Worm (Caenorhabditis elegans) whole organism, L4 larva: ENCODE measurements around the gene fbxa-48.
A peak's percentile ranks its signal among the peaks of the same experiment; 100 is the strongest.

Experiments used
- D1046.2 ChIP-seq: fragments of 200-800 bp; sonication (Bioruptor generic); IDR thresholded peaks from 2 replicates; pipeline ENCODE4 v1.3.6; 2022; ENCODE audit warnings: missing genetic modification characterization, missing compliant biosample characterization
- F26F4.8 ChIP-seq: fragments of 200-800 bp; sonication (Bioruptor generic); conservative IDR thresholded peaks from 2 replicates; pipeline ENCODE4 v1.3.6; 2022; ENCODE audit warnings: missing genetic modification characterization, missing compliant biosample characterization
- F37D6.2 ChIP-seq: sonication (generic microtip); optimal IDR thresholded peaks from 2 replicates; lab custom pipeline; 2016; ENCODE audit warnings: mild to moderate bottlenecking, missing genetic modification characterization, missing compliant biosample characterization
- Y5F2A.4 ChIP-seq: fragments of 200-800 bp; sonication (Bioruptor generic); optimal IDR thresholded peaks from 2 replicates; lab custom pipeline; 2018; ENCODE audit warnings: mild to moderate bottlenecking, missing genetic modification characterization, missing compliant biosample characterization
- ZK337.2 ChIP-seq: fragments of 200-800 bp; sonication (Bioruptor generic); IDR thresholded peaks from 2 replicates; pipeline ENCODE4 v1.3.6; 2022; ENCODE audit warnings: missing genetic modification reagents, missing genetic modification characterization, missing compliant biosample characterization
- aly-2 ChIP-seq: sonication (generic microtip); optimal IDR thresholded peaks from 2 replicates; lab custom pipeline; 2018; ENCODE audit warnings: missing biosample characterization, missing genetic modification characterization
- arid-1 ChIP-seq: fragments of 200-800 bp; sonication (Bioruptor generic); conservative IDR thresholded peaks from 2 replicates; pipeline ENCODE4 v1.3.6; 2022; ENCODE audit warnings: missing genetic modification reagents, missing genetic modification characterization, missing compliant biosample characterization
- attf-4 ChIP-seq: sonication (generic microtip); optimal IDR thresholded peaks from 3 replicates; lab custom pipeline; 2017; ENCODE audit warnings: missing biosample characterization, missing genetic modification characterization
- ceh-20 ChIP-seq: fragments of 200-800 bp; sonication (Bioruptor generic); IDR thresholded peaks from 2 replicates; pipeline ENCODE4 v1.3.6; 2022; ENCODE audit warnings: missing genetic modification reagents, missing genetic modification characterization, missing compliant biosample characterization
- ceh-32 ChIP-seq: sonication (generic microtip); optimal IDR thresholded peaks from 2 replicates; lab custom pipeline; 2016; ENCODE audit warnings: mild to moderate bottlenecking, missing genetic modification characterization, missing compliant biosample characterization; ENCODE audit not compliant: poor library complexity
- ceh-62 ChIP-seq: sonication (generic microtip); optimal IDR thresholded peaks from 2 replicates; lab custom pipeline; 2017; ENCODE audit warnings: missing biosample characterization, missing genetic modification characterization
- ces-1 ChIP-seq: fragments of 150-350 bp; sonication (generic microtip); optimal IDR thresholded peaks from 4 replicates; lab custom pipeline; 2014; ENCODE audit warnings: missing biosample characterization, missing genetic modification reagents, missing genetic modification characterization
- cey-2 ChIP-seq: sonication (generic microtip); optimal IDR thresholded peaks from 3 replicates; lab custom pipeline; 2017; ENCODE audit warnings: missing genetic modification characterization, mild to moderate bottlenecking, missing compliant biosample characterization, antibody characterized with exemption, borderline replicate concordance; ENCODE audit not compliant: insufficient read depth
- daf-12 ChIP-seq: fragments of 150-350 bp; optimal IDR thresholded peaks from 2 replicates; lab custom pipeline; 2014; ENCODE audit warnings: missing biosample characterization, missing genetic modification reagents, missing genetic modification characterization
- daf-19 ChIP-seq: fragments of 200-800 bp; sonication (Bioruptor generic); conservative IDR thresholded peaks from 2 replicates; pipeline ENCODE4 v1.3.6; 2022; ENCODE audit warnings: missing genetic modification characterization, missing compliant biosample characterization
- daf-8 ChIP-seq: fragments of 200-800 bp; sonication (Bioruptor generic); IDR thresholded peaks from 2 replicates; pipeline ENCODE4 v1.3.6; 2022; ENCODE audit warnings: missing genetic modification characterization, missing compliant biosample characterization
- dpl-1 ChIP-seq: fragments of 150-350 bp; optimal IDR thresholded peaks from 2 replicates; lab custom pipeline; 2014; ENCODE audit warnings: missing biosample characterization, missing genetic modification reagents, missing genetic modification characterization
- egl-27 ChIP-seq: sonication (generic microtip); optimal IDR thresholded peaks from 3 replicates; lab custom pipeline; 2017; ENCODE audit warnings: missing biosample characterization, missing genetic modification reagents, missing genetic modification characterization
- fkh-10 ChIP-seq: fragments of 150-350 bp; optimal IDR thresholded peaks from 2 replicates; lab custom pipeline; 2014; ENCODE audit warnings: missing biosample characterization, missing genetic modification reagents, missing genetic modification characterization
- gei-8 ChIP-seq: fragments of 200-800 bp; sonication (Bioruptor generic); optimal IDR thresholded peaks from 2 replicates; lab custom pipeline; 2018; ENCODE audit warnings: mild to moderate bottlenecking, missing genetic modification characterization, missing compliant biosample characterization
- hif-1 ChIP-seq, 2 experiments: sonication (generic microtip); optimal IDR thresholded peaks; 2 replicates each; lab custom pipeline; 2016 to 2017; ENCODE audit warnings: missing compliant biosample characterization in 2 of 2, missing genetic modification characterization in 2 of 2, missing genetic modification reagents in 2 of 2, missing genotype in 2 of 2, mild to moderate bottlenecking in 1 of 2
- hlh-11 ChIP-seq: fragments of 200-800 bp; sonication (Bioruptor generic); optimal IDR thresholded peaks from 2 replicates; lab custom pipeline; 2018; ENCODE audit warnings: mild to moderate bottlenecking, missing genetic modification characterization, missing compliant biosample characterization
- hlh-30 ChIP-seq: sonication (generic microtip); optimal IDR thresholded peaks from 2 replicates; lab custom pipeline; 2017; ENCODE audit warnings: antibody characterized with exemption, mild to moderate bottlenecking, missing genetic modification characterization, missing compliant biosample characterization; ENCODE audit not compliant: insufficient read depth
- hmg-1.1 ChIP-seq: fragments of 200-800 bp; sonication (Bioruptor generic); IDR thresholded peaks from 2 replicates; pipeline ENCODE4 v1.3.6; 2022; ENCODE audit warnings: missing genetic modification reagents, missing genetic modification characterization, missing compliant biosample characterization
- lim-7 ChIP-seq: fragments of 200-800 bp; sonication (Bioruptor generic); IDR thresholded peaks from 2 replicates; pipeline ENCODE4 v1.3.6; 2022; ENCODE audit warnings: missing genetic modification characterization, missing compliant biosample characterization
- lin-38 ChIP-seq: fragments of 200-800 bp; sonication (Bioruptor generic); IDR thresholded peaks from 2 replicates; pipeline ENCODE4 v1.3.6; 2022; ENCODE audit warnings: missing genetic modification reagents, missing genetic modification characterization, missing compliant biosample characterization
- lsy-2 ChIP-seq, 2 experiments: fragments of 150-350 bp in 1 of 2; sonication (generic microtip) in 1 of 2; optimal IDR thresholded peaks; 2 replicates each; lab custom pipeline; 2014 to 2017; ENCODE audit warnings: missing biosample characterization in 2 of 2, missing genetic modification characterization in 2 of 2
- madf-9 ChIP-seq: fragments of 200-800 bp; sonication (Bioruptor generic); conservative IDR thresholded peaks from 2 replicates; pipeline ENCODE4 v1.3.6; 2022; ENCODE audit warnings: missing genetic modification reagents, missing genetic modification characterization, missing compliant biosample characterization
- mdl-1 ChIP-seq, 2 experiments: fragments of 150-350 bp in 1 of 2; sonication (generic microtip) in 1 of 2; optimal IDR thresholded peaks; 2 replicates each; lab custom pipeline; 2014 to 2017; ENCODE audit warnings: missing biosample characterization in 2 of 2, missing genetic modification characterization in 2 of 2
- mdt-29 ChIP-seq: fragments of 200-800 bp; sonication (Bioruptor generic); IDR thresholded peaks from 2 replicates; pipeline ENCODE4 v1.3.6; 2022; ENCODE audit warnings: missing genetic modification reagents, missing genetic modification characterization, missing compliant biosample characterization
- mep-1 ChIP-seq: fragments of 150-350 bp; sonication (generic microtip); optimal IDR thresholded peaks from 3 replicates; lab custom pipeline; 2014; ENCODE audit warnings: missing biosample characterization, missing genetic modification characterization
- mxl-2 ChIP-seq: fragments of 200-800 bp; sonication (Bioruptor generic); conservative IDR thresholded peaks from 2 replicates; pipeline ENCODE4 v1.3.6; 2022; ENCODE audit warnings: missing genetic modification reagents, missing genetic modification characterization, missing compliant biosample characterization
- mxl-3 ChIP-seq: fragments of 200-800 bp; sonication (Bioruptor generic); optimal IDR thresholded peaks from 2 replicates; lab custom pipeline; 2018; ENCODE audit warnings: mild to moderate bottlenecking, missing genetic modification characterization, missing compliant biosample characterization
- nhr-11 ChIP-seq: fragments of 150-350 bp; optimal IDR thresholded peaks from 2 replicates; lab custom pipeline; 2014; ENCODE audit warnings: missing biosample characterization, missing genetic modification characterization
- nhr-111 ChIP-seq: fragments of 200-800 bp; sonication (Bioruptor generic); optimal IDR thresholded peaks from 2 replicates; lab custom pipeline; 2018; ENCODE audit warnings: mild to moderate bottlenecking, missing genetic modification characterization, missing compliant biosample characterization
- nhr-41 ChIP-seq: fragments of 200-800 bp; sonication (Bioruptor generic); IDR thresholded peaks from 2 replicates; pipeline ENCODE4 v1.3.6; 2022; ENCODE audit warnings: missing genetic modification reagents, missing genetic modification characterization, missing compliant biosample characterization
- nhr-48 ChIP-seq: sonication (generic microtip); optimal IDR thresholded peaks from 2 replicates; lab custom pipeline; 2016; ENCODE audit warnings: mild to moderate bottlenecking, missing genetic modification characterization, missing compliant biosample characterization
- nhr-76 ChIP-seq: fragments of 150-350 bp; optimal IDR thresholded peaks from 2 replicates; lab custom pipeline; 2014; ENCODE audit warnings: missing biosample characterization, missing genetic modification characterization
- pha-4 ChIP-seq, 2 experiments: fragments of 150-350 bp in 1 of 2; fragments of 200-800 bp in 1 of 2; sonication (Bioruptor generic) in 1 of 2; IDR thresholded peaks in 1 of 2; optimal IDR thresholded peaks in 1 of 2; 2 replicates each; pipeline versions ENCODE4 v1.3.6 to Lab custom; 2014 to 2022; ENCODE audit warnings: missing genetic modification characterization in 2 of 2, missing genetic modification reagents in 2 of 2, missing biosample characterization in 1 of 2, missing compliant biosample characterization in 1 of 2
- php-3 ChIP-seq: fragments of 200-800 bp; sonication (Bioruptor generic); IDR thresholded peaks from 2 replicates; pipeline ENCODE4 v1.3.6; 2022; ENCODE audit warnings: missing genetic modification reagents, missing genetic modification characterization, missing compliant biosample characterization
- rbr-2 ChIP-seq: sonication (generic microtip); optimal IDR thresholded peaks from 2 replicates; lab custom pipeline; 2016; ENCODE audit warnings: missing genotype, missing genetic modification characterization, missing compliant biosample characterization
- saeg-2 ChIP-seq: fragments of 200-800 bp; sonication (Bioruptor generic); IDR thresholded peaks from 2 replicates; pipeline ENCODE4 v1.3.6; 2022; ENCODE audit warnings: missing genetic modification reagents, missing genetic modification characterization, missing compliant biosample characterization
- sdz-12 ChIP-seq: fragments of 200-800 bp; sonication (Bioruptor generic); optimal IDR thresholded peaks from 2 replicates; lab custom pipeline; 2018; ENCODE audit warnings: mild to moderate bottlenecking, missing genetic modification characterization, missing compliant biosample characterization
- skn-1 ChIP-seq: fragments of 150-350 bp; optimal IDR thresholded peaks from 2 replicates; lab custom pipeline; 2014; ENCODE audit warnings: missing biosample characterization, missing genetic modification characterization
- snpc-1.2 ChIP-seq: fragments of 200-800 bp; sonication (Bioruptor generic); IDR thresholded peaks from 2 replicates; pipeline ENCODE4 v1.3.6; 2022; ENCODE audit warnings: missing genetic modification reagents, missing genetic modification characterization, missing compliant biosample characterization
- unc-130 ChIP-seq: sonication (generic microtip); optimal IDR thresholded peaks from 2 replicates; lab custom pipeline; 2016; ENCODE audit warnings: missing genetic modification reagents, missing genetic modification characterization, missing compliant biosample characterization
- zip-2 ChIP-seq: fragments of 150-350 bp; optimal IDR thresholded peaks from 2 replicates; lab custom pipeline; 2014; ENCODE audit warnings: missing biosample characterization, missing genetic modification characterization
- ztf-11 ChIP-seq: fragments of 150-350 bp; optimal IDR thresholded peaks from 2 replicates; lab custom pipeline; 2014; ENCODE audit warnings: missing biosample characterization, missing genetic modification characterization

fbxa-48 gene

DNA sequence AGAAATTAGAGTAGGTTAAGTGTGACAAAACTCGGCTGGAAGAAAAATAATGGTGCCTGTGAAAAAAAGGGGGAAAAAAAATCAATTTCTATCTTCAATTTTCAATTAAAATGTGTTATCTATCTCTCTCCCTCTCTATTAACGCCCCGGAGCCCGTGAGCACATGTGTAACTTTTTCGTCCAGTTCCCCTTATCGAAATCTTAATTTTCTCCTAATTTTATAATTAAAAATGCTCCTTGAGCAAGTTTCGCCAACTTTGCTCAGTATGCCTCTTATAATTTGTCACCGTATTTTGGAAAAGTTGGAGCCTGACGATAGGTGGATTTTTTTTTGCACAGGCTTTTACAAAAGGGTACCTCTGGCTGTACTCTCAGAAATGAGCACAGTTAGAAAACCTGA lies 36.1 kb upstream of the fbxa-48 start, which contains the start of the genes fbxa-1 and Y54F10BM.20:
Gene fbxa-1 (minus strand): TSS at position 101 of the 400 bp plus-strand sequence.
Gene Y54F10BM.20 (plus strand): TSS at position 231 of the 400 bp plus-strand sequence.
- TF ChIP-seq ceh-62 (tag; lab: Kevin White, UChicago) (no peak), saeg-2 (GFP tag; lab: Robert Waterston, UW) (no peak), F26F4.8 (no peak), skn-1 (tag; lab: Kevin White, UChicago) (no peak), madf-9 (no peak), gei-8 (GFP tag; lab: Kevin White, UChicago) (no peak), daf-8 (GFP tag; lab: Robert Waterston, UW) (no peak), lim-7 (GFP tag; lab: Robert Waterston, UW) (no peak)

DNA sequence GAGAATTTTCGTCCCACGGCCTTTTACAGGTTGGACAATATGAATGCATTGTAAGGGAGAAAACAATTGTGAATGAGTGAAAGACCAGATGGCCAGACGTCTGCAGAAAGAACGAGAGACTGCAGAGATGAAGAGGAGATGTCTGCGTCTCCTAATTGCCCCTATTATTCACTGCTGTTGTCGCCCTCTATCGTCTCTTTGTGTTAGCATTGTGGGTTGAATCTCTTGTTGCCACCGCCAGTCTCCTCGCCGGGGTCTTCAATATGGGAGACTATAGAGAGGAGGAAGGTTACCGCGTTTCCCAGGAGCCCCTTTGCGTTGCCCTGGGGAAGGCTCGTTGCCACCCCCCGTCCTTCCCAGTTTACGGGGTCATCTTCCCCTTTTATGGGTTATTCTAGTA lies 32.9 kb upstream of the fbxa-48 start, which contains the start of gene Y54F10BM.9:
Gene Y54F10BM.9 (minus strand): TSS at position 61 of the 400 bp plus-strand sequence.
- no peak for TF ChIP-seq php-3 (GFP tag; lab: Robert Waterston, UW)
- TF ChIP-seq sdz-12 (GFP tag; lab: Kevin White, UChicago) = no peak
- no peak for TF ChIP-seq nhr-111 (GFP tag; lab: Kevin White, UChicago)
- no peak for TF ChIP-seq aly-2 (tag; lab: Kevin White, UChicago)
- no peak for TF ChIP-seq skn-1 (tag; lab: Kevin White, UChicago)
- TF ChIP-seq unc-130 (GFP tag; lab: Kevin White, UChicago) = no peak
- TF ChIP-seq daf-19 (GFP tag; lab: Robert Waterston, UW) = no peak
- no peak for TF ChIP-seq nhr-41 (GFP tag; lab: Robert Waterston, UW)
- TF ChIP-seq ZK337.2 (GFP tag; lab: Robert Waterston, UW) = no peak
- no peak for TF ChIP-seq saeg-2 (GFP tag; lab: Robert Waterston, UW)
- TF ChIP-seq gei-8 (GFP tag; lab: Kevin White, UChicago) = no peak
- no peak for TF ChIP-seq hlh-30 (tag; lab: Kevin White, UChicago)
- no peak for TF ChIP-seq attf-4 (tag; lab: Kevin White, UChicago)
- TF ChIP-seq nhr-48 = no peak
- peak; percentile 29 for TF ChIP-seq dpl-1 (GFP tag; lab: Kevin White, UChicago)
- no peak for TF ChIP-seq zip-2 (tag; lab: Kevin White, UChicago)
- TF ChIP-seq hif-1 (tag; optimal IDR thresholded peaks at IDR 0.05; lab: Kevin White, UChicago) = no peak
- TF ChIP-seq daf-12 = no peak
- no peak for TF ChIP-seq D1046.2 (GFP tag; lab: Robert Waterston, UW)
- peak in 1 of 2 experiments; percentile 25 for TF ChIP-seq lsy-2 (tag; optimal IDR thresholded peaks at IDR 0.05; lab: Kevin White, UChicago)
- TF ChIP-seq Y5F2A.4 (GFP tag; lab: Kevin White, UChicago) = no peak
- peak; percentile 14; the same call in 1 of the 2 replicates for TF ChIP-seq hmg-1.1 (GFP tag; lab: Robert Waterston, UW)
- TF ChIP-seq hlh-11 = peak; percentile 54
- TF ChIP-seq egl-27 (tag; lab: Kevin White, UChicago) = no peak
- TF ChIP-seq mdt-29 (GFP tag; lab: Robert Waterston, UW) = no peak
- TF ChIP-seq arid-1 = no peak
- no peak for TF ChIP-seq snpc-1.2 (GFP tag; lab: Robert Waterston, UW)
- peak; percentile 35 for TF ChIP-seq mep-1 (tag; lab: Kevin White, UChicago)
- no peak for TF ChIP-seq ceh-20 (GFP tag; lab: Robert Waterston, UW)
- no peak for TF ChIP-seq nhr-11 (tag; lab: Kevin White, UChicago)
- no peak for TF ChIP-seq mdl-1 (tag; optimal IDR thresholded peaks at IDR 0.05; lab: Kevin White, UChicago)
- TF ChIP-seq ztf-11 (tag; lab: Kevin White, UChicago) = no peak
- TF ChIP-seq rbr-2 (tag; lab: Kevin White, UChicago) = peak; percentile 4
- TF ChIP-seq mxl-3 (GFP tag; lab: Kevin White, UChicago) = peak; percentile 20
- no peak for TF ChIP-seq pha-4 (GFP tag; IDR thresholded peaks at IDR 0.05; lab: Robert Waterston, UW)
- no peak for TF ChIP-seq pha-4 (tag; optimal IDR thresholded peaks at IDR 0.05; lab: Kevin White, UChicago)
- TF ChIP-seq cey-2 = no peak
- TF ChIP-seq F37D6.2 (tag; lab: Kevin White, UChicago) = no peak
- no peak for TF ChIP-seq ces-1
- TF ChIP-seq nhr-76 (tag; lab: Kevin White, UChicago) = no peak
- peak; percentile 21; the same call in 1 of the 2 replicates for TF ChIP-seq lin-38
- no peak for TF ChIP-seq fkh-10 (GFP tag; lab: Kevin White, UChicago)
- TF ChIP-seq ceh-32 (tag; lab: Kevin White, UChicago) = no peak
- no peak for TF ChIP-seq mxl-2
